Worm (Caenorhabditis elegans): Measurements from ENCODE around the gene ints-2.

DNA sequence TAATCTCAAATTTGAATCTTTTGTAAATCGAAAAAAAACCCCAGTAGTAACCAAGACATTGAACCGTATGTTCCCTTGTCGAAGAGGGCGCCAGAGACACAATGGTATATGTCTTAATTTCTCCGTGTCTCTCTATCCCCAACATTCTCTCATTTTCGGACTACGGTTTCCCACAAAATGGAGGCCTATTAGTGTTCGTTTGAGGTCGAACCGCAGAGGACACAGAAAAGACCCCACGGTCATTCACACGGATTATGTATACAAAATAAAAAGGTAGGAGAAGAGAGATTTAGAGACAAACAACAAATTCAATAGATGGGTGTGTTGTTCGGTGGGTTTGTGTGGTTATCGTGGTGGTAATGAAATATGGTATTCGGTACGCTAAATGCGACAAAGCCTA is 34.5 kb upstream of the ints-2 start:
- TF ChIP-seq flt-1 (GFP tag; IDR thresholded peaks at IDR 0.05) = no peak
- TF ChIP-seq cog-1 (tag; optimal IDR thresholded peaks at IDR 0.05) = no peak
- no peak for TF ChIP-seq klf-2 (GFP tag; conservative IDR thresholded peaks at IDR 0.05)
- no peak for TF ChIP-seq med-1 (GFP tag; optimal IDR thresholded peaks at IDR 0.05; ENCODE audit: insufficient read depth)
- no peak for TF ChIP-seq ztf-29 (GFP tag; IDR thresholded peaks at IDR 0.05)
- TF ChIP-seq T22C8.4 (GFP tag; IDR thresholded peaks at IDR 0.05) = no peak
- TF ChIP-seq tab-1 (GFP tag; IDR thresholded peaks at IDR 0.05) = no peak
- no peak for TF ChIP-seq ref-1 (GFP tag; conservative IDR thresholded peaks at IDR 0.05)
- no peak for TF ChIP-seq ztf-23 (GFP tag; IDR thresholded peaks at IDR 0.05)

All from whole organism, midembryonic.